Worm (Caenorhabditis elegans) whole organism, L2 larva: Measurements from ENCODE around the gene C13A10.1.

Experiments used
- aly-2 ChIP-seq: fragments of 150-350 bp; optimal IDR thresholded peaks from 2 replicates; lab custom pipeline; 2014; ENCODE audit warnings: missing biosample characterization, missing genetic modification characterization
- ama-1 ChIP-seq: fragments of 150-350 bp; optimal IDR thresholded peaks from 2 replicates; lab custom pipeline; 2018; ENCODE audit warnings: inconsistent platforms
- elt-1 ChIP-seq: fragments of 150-350 bp; optimal IDR thresholded peaks from 2 replicates; lab custom pipeline; 2014; ENCODE audit warnings: missing biosample characterization, missing genetic modification characterization
- elt-3 ChIP-seq: sonication (generic microtip); optimal IDR thresholded peaks from 2 replicates; lab custom pipeline; 2017; ENCODE audit warnings: missing biosample characterization, missing genetic modification characterization
- lsy-2 ChIP-seq, 2 experiments: fragments of 150-350 bp in 1 of 2; sonication (generic microtip) in 1 of 2; optimal IDR thresholded peaks; 2 replicates each; lab custom pipeline; 2014 to 2017; ENCODE audit warnings: missing biosample characterization in 2 of 2, missing genetic modification characterization in 2 of 2
- nhr-11 ChIP-seq: fragments of 150-350 bp; optimal IDR thresholded peaks from 2 replicates; lab custom pipeline; 2014; ENCODE audit warnings: missing biosample characterization, missing genetic modification characterization
- nhr-12 ChIP-seq: fragments of 150-350 bp; optimal IDR thresholded peaks from 2 replicates; lab custom pipeline; 2014; ENCODE audit warnings: missing biosample characterization, missing genetic modification characterization
- nhr-23 ChIP-seq: fragments of 150-350 bp; optimal IDR thresholded peaks from 2 replicates; lab custom pipeline; 2014; ENCODE audit warnings: missing biosample characterization, missing genetic modification reagents, missing genetic modification characterization
- nhr-237 ChIP-seq: fragments of 150-350 bp; optimal IDR thresholded peaks from 2 replicates; lab custom pipeline; 2014; ENCODE audit warnings: missing biosample characterization, missing genetic modification characterization
- nhr-77 ChIP-seq: fragments of 150-350 bp; optimal IDR thresholded peaks from 2 replicates; lab custom pipeline; 2014; ENCODE audit warnings: missing biosample characterization, missing genetic modification characterization
- unc-39 ChIP-seq: fragments of 150-350 bp; optimal IDR thresholded peaks from 2 replicates; lab custom pipeline; 2014; ENCODE audit warnings: missing biosample characterization, missing genetic modification characterization
- zag-1 ChIP-seq: fragments of 150-350 bp; optimal IDR thresholded peaks from 2 replicates; lab custom pipeline; 2014; ENCODE audit warnings: missing biosample characterization, missing genetic modification characterization

ce11 chrII:1320987-1321807 is 34.3 kb downstream of the C13A10.1 start, which contains the start of gene vig-1:
- TF ChIP-seq elt-3, result no peak
- TF ChIP-seq lsy-2 (tag; optimal IDR thresholded peaks at IDR 0.05; lab: Kevin White, UChicago), result no peak
- TF ChIP-seq nhr-12, result no peak
- no peak for TF ChIP-seq aly-2
- TF ChIP-seq zag-1, result no peak
- no peak for TF ChIP-seq nhr-11 (tag; lab: Kevin White, UChicago)
- no peak for TF ChIP-seq nhr-23 (tag; lab: Kevin White, UChicago)
- TF ChIP-seq nhr-237 (tag; lab: Kevin White, UChicago), result no peak
- no peak for TF ChIP-seq unc-39 (tag; lab: Kevin White, UChicago)
- TF ChIP-seq ama-1 (lab: Kevin White, UChicago), result no peak
- no peak for TF ChIP-seq elt-1 (tag; lab: Kevin White, UChicago)
- TF ChIP-seq nhr-77 (tag; lab: Kevin White, UChicago), result no peak
